Fruit fly (Drosophila melanogaster) whole organism, prepupa: Measurements from ENCODE around the gene Kr-h1.

Experiments used
- CG34406 ChIP-seq: fragments of 200-800 bp; sonication (Bioruptor generic); optimal IDR thresholded peaks from 3 replicates; lab custom pipeline; 2016; ENCODE audit warnings: missing biosample characterization, missing genetic modification characterization
- CG6854 ChIP-seq: fragments of 200-800 bp; sonication (Bioruptor generic); optimal IDR thresholded peaks from 2 replicates; lab custom pipeline; 2017; ENCODE audit warnings: missing biosample characterization, mild to moderate bottlenecking, missing genetic modification characterization
- Smox ChIP-seq: fragments of 200-800 bp; sonication (Bioruptor generic); optimal IDR thresholded peaks from 3 replicates; lab custom pipeline; 2016; ENCODE audit warnings: missing biosample characterization, missing genetic modification characterization
- acj6 ChIP-seq: fragments of 200-800 bp; sonication (Bioruptor generic); optimal IDR thresholded peaks from 3 replicates; lab custom pipeline; 2016; ENCODE audit warnings: missing biosample characterization, missing genetic modification characterization

DNA sequence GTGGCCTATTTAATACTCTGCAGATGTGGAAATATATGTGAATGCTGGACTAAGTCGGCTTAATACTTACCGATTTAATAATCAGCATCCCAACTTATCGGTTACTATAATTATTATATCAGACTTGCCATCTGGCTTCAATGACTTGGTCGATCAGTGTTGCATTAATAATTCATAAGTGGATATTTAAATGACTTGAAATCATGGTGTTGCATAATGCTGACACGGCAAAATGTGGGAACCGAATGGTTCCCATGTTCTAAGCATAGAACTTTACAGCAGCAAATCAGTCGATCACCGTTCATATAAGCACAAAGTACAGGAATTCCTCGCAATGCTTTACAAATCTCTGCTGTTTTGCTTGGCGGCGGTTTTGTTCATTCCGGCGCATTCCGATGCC, 22.2 kb upstream of the Kr-h1 start, which contains the start of gene CG34180:
- TF ChIP-seq Smox (GFP tag; lab: Kevin White, UChicago) (no peak), acj6 (no peak), CG34406 (GFP tag; lab: Kevin White, UChicago) (no peak), CG6854 (GFP tag; lab: Kevin White, UChicago) (no peak)
